Fruit fly (Drosophila melanogaster) whole organism: ENCODE results near the gene mia.

ENCODE experiments used
- CG8478 ChIP-seq: fragments of >200 bp; optimal IDR thresholded peaks from 2 replicates; lab custom pipeline; 2018; ENCODE audit warnings: inconsistent platforms
- pan ChIP-seq: fragments of >200 bp; optimal IDR thresholded peaks from 2 replicates; lab custom pipeline; 2017
- psq ChIP-seq: fragments of >200 bp; optimal IDR thresholded peaks from 2 replicates; lab custom pipeline; 2017
- usp ChIP-seq: fragments of >200 bp; optimal IDR thresholded peaks from 2 replicates; lab custom pipeline; 2017; ENCODE audit warnings: missing biosample characterization, missing genetic modification characterization, mixed read lengths

- no peak for TF ChIP-seq psq (lab: Kevin White, UChicago)
- no peak for TF ChIP-seq CG8478 (lab: Kevin White, UChicago)
- no peak for TF ChIP-seq pan (lab: Kevin White, UChicago)
- TF ChIP-seq usp (GFP tag; lab: Kevin White, UChicago) = no peak
Observed at dm6 chr3R:5588573-5588972, 37.6 kb upstream of the mia start, which contains the start of gene PolZ2.
